Fruit fly (Drosophila melanogaster) whole organism, embryonic: ENCODE results near the gene Srp14.

Experiments used
- Abd-B ChIP-seq: fragments of 200-800 bp; sonication (Bioruptor generic); optimal IDR thresholded peaks from 2 replicates; lab custom pipeline; 2018; ENCODE audit warnings: missing biosample characterization, mild to moderate bottlenecking, missing genetic modification characterization, moderate library complexity
- Bgb ChIP-seq: fragments of 200-800 bp; sonication (Bioruptor generic); IDR thresholded peaks from 2 replicates; pipeline ENCODE4 v1.3.6; 2022; ENCODE audit warnings: missing biosample characterization, missing genetic modification characterization; ENCODE audit not compliant: partially characterized antibody
- CG11247 ChIP-seq: fragments of 200-800 bp; sonication (Bioruptor generic); IDR thresholded peaks from 2 replicates; pipeline ENCODE4 v1.3.6; 2022; ENCODE audit warnings: missing biosample characterization, missing genetic modification characterization
- CG11560 ChIP-seq: fragments of 200-800 bp; sonication (Bioruptor generic); IDR thresholded peaks from 3 replicates; pipeline ENCODE4 v1.3.6; 2022; ENCODE audit warnings: missing biosample characterization, missing genetic modification characterization
- CG11723 ChIP-seq: fragments of 200-800 bp; sonication (Bioruptor generic); optimal IDR thresholded peaks from 2 replicates; lab custom pipeline; 2017; ENCODE audit warnings: missing biosample characterization, mild to moderate bottlenecking, missing genetic modification characterization
- CG12769 ChIP-seq: fragments of 200-800 bp; sonication (Bioruptor generic); optimal IDR thresholded peaks from 2 replicates; lab custom pipeline; 2019; ENCODE audit warnings: missing biosample characterization, mild to moderate bottlenecking, missing genetic modification characterization, moderate library complexity
- CG12942 ChIP-seq: fragments of 200-800 bp; sonication (Bioruptor generic); optimal IDR thresholded peaks from 3 replicates; lab custom pipeline; 2016; ENCODE audit warnings: missing biosample characterization, missing genetic modification characterization
- CG16815 ChIP-seq: fragments of 200-800 bp; sonication (Bioruptor generic); optimal IDR thresholded peaks from 3 replicates; lab custom pipeline; 2017; ENCODE audit warnings: missing biosample characterization, mild to moderate bottlenecking, missing genetic modification characterization
- CG17612 ChIP-seq: fragments of 200-800 bp; sonication (Bioruptor generic); IDR thresholded peaks from 2 replicates; pipeline ENCODE4 v1.3.6; 2022; ENCODE audit warnings: missing biosample characterization, missing genetic modification characterization
- CG17829 ChIP-seq: fragments of 200-800 bp; optimal IDR thresholded peaks from 2 replicates; lab custom pipeline; 2019; ENCODE audit warnings: missing biosample characterization, mild to moderate bottlenecking, missing genetic modification characterization, moderate library complexity
- CG1792 ChIP-seq: fragments of 200-800 bp; sonication (Bioruptor generic); optimal IDR thresholded peaks from 2 replicates; lab custom pipeline; 2016; ENCODE audit warnings: missing biosample characterization, missing genetic modification characterization
- CG18262 ChIP-seq: fragments of 200-800 bp; optimal IDR thresholded peaks from 3 replicates; lab custom pipeline; 2019; ENCODE audit warnings: missing biosample characterization, mild to moderate bottlenecking, missing genetic modification characterization, moderate library complexity
- CG2875 ChIP-seq: fragments of 200-800 bp; sonication (Bioruptor generic); optimal IDR thresholded peaks from 2 replicates; lab custom pipeline; 2017; ENCODE audit warnings: missing biosample characterization, mild to moderate bottlenecking, missing genetic modification characterization, missing genetic modification reagents
- CG30403 ChIP-seq: fragments of 200-800 bp; sonication (Bioruptor generic); optimal IDR thresholded peaks from 3 replicates; lab custom pipeline; 2016; ENCODE audit warnings: missing biosample characterization, missing genetic modification characterization
- CG32532 ChIP-seq: fragments of 200-800 bp; sonication (Bioruptor generic); IDR thresholded peaks from 2 replicates; pipeline ENCODE4 v1.3.6; 2022; ENCODE audit warnings: missing biosample characterization, missing genetic modification characterization
- CG32772 ChIP-seq: fragments of 200-800 bp; sonication (Bioruptor generic); IDR thresholded peaks from 2 replicates; pipeline ENCODE4 v1.3.6; 2022; ENCODE audit warnings: missing biosample characterization, missing genetic modification characterization
- CG4424 ChIP-seq: fragments of 200-800 bp; sonication (Bioruptor generic); optimal IDR thresholded peaks from 3 replicates; lab custom pipeline; 2016; ENCODE audit warnings: missing biosample characterization, missing genetic modification characterization
- CG4854 ChIP-seq: fragments of 200-800 bp; sonication (Bioruptor generic); optimal IDR thresholded peaks from 2 replicates; lab custom pipeline; 2016; ENCODE audit warnings: missing biosample characterization, missing genetic modification characterization, inconsistent platforms
- CG5245 ChIP-seq: fragments of 200-800 bp; sonication (Bioruptor generic); optimal IDR thresholded peaks from 3 replicates; lab custom pipeline; 2016; ENCODE audit warnings: missing biosample characterization, missing genetic modification characterization
- CG6272 ChIP-seq: fragments of 200-800 bp; sonication (Bioruptor generic); IDR thresholded peaks from 2 replicates; pipeline ENCODE4 v1.3.6; 2022; ENCODE audit warnings: missing biosample characterization, missing genetic modification characterization
- CG7928 ChIP-seq: fragments of 200-800 bp; sonication (Bioruptor generic); optimal IDR thresholded peaks from 2 replicates; lab custom pipeline; 2017; ENCODE audit warnings: missing biosample characterization, mild to moderate bottlenecking, missing genetic modification characterization
- CG7987 ChIP-seq: fragments of 200-800 bp; sonication (Bioruptor generic); optimal IDR thresholded peaks from 2 replicates; lab custom pipeline; 2018; ENCODE audit warnings: missing biosample characterization, mild to moderate bottlenecking, missing genetic modification characterization, moderate library complexity
- CG8281 ChIP-seq: fragments of 200-800 bp; sonication (Bioruptor generic); optimal IDR thresholded peaks from 2 replicates; lab custom pipeline; 2018; ENCODE audit warnings: missing biosample characterization, mild to moderate bottlenecking, missing genetic modification characterization, moderate library complexity
- CG8944 ChIP-seq: fragments of 200-800 bp; sonication (Bioruptor generic); optimal IDR thresholded peaks from 3 replicates; lab custom pipeline; 2016; ENCODE audit warnings: missing biosample characterization, missing genetic modification characterization
- CkIIα-i1 ChIP-seq: fragments of 200-800 bp; sonication (Bioruptor generic); IDR thresholded peaks from 2 replicates; pipeline ENCODE4 v1.3.6; 2022; ENCODE audit warnings: missing biosample characterization, missing genetic modification characterization
- Dp ChIP-seq: fragments of 200-800 bp; sonication (Bioruptor generic); optimal IDR thresholded peaks from 2 replicates; lab custom pipeline; 2018; ENCODE audit warnings: missing biosample characterization, mild to moderate bottlenecking, missing genetic modification characterization, moderate library complexity
- Hr3 ChIP-seq: fragments of 200-800 bp; sonication (Bioruptor generic); optimal IDR thresholded peaks from 3 replicates; lab custom pipeline; 2016; ENCODE audit warnings: missing biosample characterization, missing genetic modification characterization
- Lpt ChIP-seq: fragments of >200 bp; optimal IDR thresholded peaks from 2 replicates; lab custom pipeline; 2018; ENCODE audit warnings: missing biosample characterization, missing genetic modification characterization
- Mes4 ChIP-seq: fragments of 200-800 bp; sonication (Bioruptor generic); optimal IDR thresholded peaks from 2 replicates; lab custom pipeline; 2016; ENCODE audit warnings: missing biosample characterization, missing genetic modification characterization
- Nf-YC ChIP-seq: fragments of 200-800 bp; optimal IDR thresholded peaks from 3 replicates; lab custom pipeline; 2019; ENCODE audit warnings: missing biosample characterization, mild to moderate bottlenecking, missing genetic modification characterization, moderate library complexity
- Scr ChIP-seq: fragments of 200-800 bp; sonication (Bioruptor generic); IDR thresholded peaks from 2 replicates; pipeline ENCODE4 v1.3.6; 2022; ENCODE audit warnings: missing biosample characterization, missing genetic modification characterization; ENCODE audit not compliant: partially characterized antibody
- Taf1 ChIP-seq: fragments of 200-800 bp; sonication (Bioruptor generic); IDR thresholded peaks from 2 replicates; pipeline ENCODE4 v1.3.6; 2022; ENCODE audit warnings: missing biosample characterization, missing genetic modification characterization
- croc ChIP-seq: fragments of 200-800 bp; sonication (Bioruptor generic); conservative IDR thresholded peaks from 3 replicates; pipeline ENCODE4 v1.3.6; 2022; ENCODE audit warnings: missing biosample characterization, missing genetic modification characterization
- da ChIP-seq: fragments of 200-800 bp; sonication (Bioruptor generic); optimal IDR thresholded peaks from 2 replicates; lab custom pipeline; 2016; ENCODE audit warnings: missing biosample characterization, missing genetic modification characterization
- dm ChIP-seq: fragments of 200-800 bp; sonication (Bioruptor generic); optimal IDR thresholded peaks from 3 replicates; lab custom pipeline; 2016; ENCODE audit warnings: missing biosample characterization, missing genetic modification characterization
- ems ChIP-seq: fragments of 200-800 bp; sonication (Bioruptor generic); optimal IDR thresholded peaks from 3 replicates; lab custom pipeline; 2016; ENCODE audit warnings: missing biosample characterization, missing genetic modification characterization
- eyg ChIP-seq: fragments of 200-800 bp; sonication (Bioruptor generic); optimal IDR thresholded peaks from 3 replicates; lab custom pipeline; 2016; ENCODE audit warnings: missing biosample characterization, missing genetic modification characterization
- fd96Cb ChIP-seq: fragments of 200-800 bp; sonication (Bioruptor generic); optimal IDR thresholded peaks from 2 replicates; lab custom pipeline; 2018; ENCODE audit warnings: missing biosample characterization, mild to moderate bottlenecking, missing genetic modification characterization, moderate library complexity
- grau ChIP-seq: fragments of 200-800 bp; optimal IDR thresholded peaks from 3 replicates; lab custom pipeline; 2019; ENCODE audit warnings: missing biosample characterization, mild to moderate bottlenecking, missing genetic modification characterization, moderate library complexity
- gt ChIP-seq: fragments of 200-800 bp; sonication (Bioruptor generic); IDR thresholded peaks from 2 replicates; pipeline ENCODE4 v1.3.6; 2022; ENCODE audit warnings: missing biosample characterization, missing genetic modification characterization
- hth ChIP-seq: fragments of >200 bp; optimal IDR thresholded peaks from 2 replicates; lab custom pipeline; 2017; ENCODE audit warnings: inconsistent platforms
- knrl ChIP-seq: fragments of 200-800 bp; sonication (Bioruptor generic); IDR thresholded peaks from 3 replicates; pipeline ENCODE4 v1.3.6; 2022; ENCODE audit warnings: missing biosample characterization, missing genetic modification characterization; ENCODE audit not compliant: partially characterized antibody
- maf-S ChIP-seq: fragments of 200-800 bp; sonication (Bioruptor generic); optimal IDR thresholded peaks from 2 replicates; lab custom pipeline; 2016; ENCODE audit warnings: missing biosample characterization, missing genetic modification characterization
- nmo ChIP-seq: fragments of 200-800 bp; sonication (Bioruptor generic); optimal IDR thresholded peaks from 2 replicates; lab custom pipeline; 2018; ENCODE audit warnings: missing biosample characterization, mild to moderate bottlenecking, missing genetic modification characterization, moderate library complexity
- sens ChIP-seq: fragments of 200-800 bp; sonication (Bioruptor generic); peaks from one replicate; lab custom pipeline; 2016; ENCODE audit warnings: missing biosample characterization, missing genetic modification characterization
- sisA ChIP-seq: fragments of 200-800 bp; sonication (Bioruptor generic); IDR thresholded peaks from 2 replicates; pipeline ENCODE4 v1.3.6; 2022; ENCODE audit warnings: missing biosample characterization, missing genetic modification characterization
- ttk ChIP-seq: fragments of 200-800 bp; sonication (Bioruptor generic); IDR thresholded peaks from 2 replicates; pipeline ENCODE4 v2.1.2; 2022; ENCODE audit warnings: missing biosample characterization, missing genetic modification characterization
- vnd ChIP-seq: fragments of 200-800 bp; sonication (Bioruptor generic); IDR thresholded peaks from 3 replicates; pipeline ENCODE4 v1.3.6; 2022; ENCODE audit warnings: missing biosample characterization, missing genetic modification characterization; ENCODE audit not compliant: partially characterized antibody
- wor ChIP-seq: fragments of 200-800 bp; sonication (Bioruptor generic); IDR thresholded peaks from 2 replicates; pipeline ENCODE4 v1.3.6; 2022; ENCODE audit warnings: missing biosample characterization, missing genetic modification characterization
- zf30C ChIP-seq: fragments of 200-800 bp; sonication (Bioruptor generic); optimal IDR thresholded peaks from 3 replicates; lab custom pipeline; 2018; ENCODE audit warnings: missing biosample characterization, mild to moderate bottlenecking, missing genetic modification characterization

The Srp14 gene

DNA sequence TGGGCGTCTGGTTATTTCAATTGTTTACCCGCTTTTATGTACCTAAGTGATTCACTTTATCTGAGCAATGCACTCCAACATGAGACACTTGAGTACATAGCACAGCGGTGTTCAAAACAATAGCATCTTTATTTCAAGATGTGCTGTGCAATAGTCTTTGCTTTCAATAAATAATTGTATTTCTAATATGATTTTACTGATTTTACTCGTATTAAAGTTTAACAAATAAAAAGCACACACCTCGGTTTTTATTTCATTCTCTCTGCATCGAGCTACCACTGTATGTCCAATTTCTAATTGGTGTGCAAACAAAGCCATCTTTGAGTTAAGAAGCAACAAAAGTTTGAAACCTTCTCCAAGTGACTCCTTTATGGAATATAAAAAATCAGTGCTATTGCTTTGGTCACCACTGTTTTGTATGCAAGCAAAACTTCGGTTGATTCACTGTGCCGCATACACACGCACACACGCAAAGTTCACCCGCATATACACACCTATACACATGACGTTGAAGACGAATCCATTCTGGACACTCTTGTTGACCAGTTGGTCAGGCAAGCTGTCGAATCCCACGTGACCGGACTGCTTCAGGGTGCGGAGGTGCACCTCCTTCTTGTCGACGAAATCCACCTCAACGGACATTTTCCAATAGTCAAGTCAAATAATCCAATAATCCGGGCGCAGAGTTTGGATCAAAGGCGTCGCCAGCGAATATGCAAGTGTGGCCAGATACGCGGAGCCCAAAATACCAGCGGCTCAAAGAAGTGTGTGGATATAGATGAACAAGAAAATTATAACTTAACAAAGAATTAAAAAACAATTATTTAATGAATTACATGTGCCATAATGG, 7.9 kb downstream of the Srp14 start, which contains the start of gene Septin2 (continued):
- TF ChIP-seq croc (GFP tag; lab: Robert Waterston, UW) (peak; percentile 57; the same call in 1 of the 3 replicates), Scr (no peak), vnd (no peak), CG7987 (GFP tag; lab: Kevin White, UChicago) (no peak), eyg (GFP tag; lab: Kevin White, UChicago) (no peak), CG32532 (GFP tag; lab: Robert Waterston, UW) (peak; percentile 28; the same call in 1 of the 2 replicates), da (no peak), CG17829 (tag; lab: Kevin White, UChicago) (peak; percentile 82), zf30C (GFP tag; lab: Kevin White, UChicago) (no peak), CG4424 (GFP tag; lab: Kevin White, UChicago) (peak; percentile 83), wor (GFP tag; lab: Robert Waterston, UW) (peak; percentile 61), CG30403 (peak; percentile 81), ttk (GFP tag; lab: Robert Waterston, UW) (peak; percentile 67; the same call in 1 of the 2 replicates), CG4854 (peak; percentile 65), Bgb (GFP tag; lab: Robert Waterston, UW) (no peak), sens (peak; percentile 96), CG32772 (GFP tag; lab: Robert Waterston, UW) (peak; percentile 68), dm (GFP tag; lab: Kevin White, UChicago) (no peak), hth (lab: Kevin White, UChicago) (no peak), CG6272 (GFP tag; lab: Robert Waterston, UW) (peak; percentile 51; the same call in 1 of the 2 replicates), sisA (GFP tag; lab: Robert Waterston, UW) (peak; percentile 75), Taf1 (GFP tag; lab: Robert Waterston, UW) (no peak), Nf-YC (tag; lab: Kevin White, UChicago) (peak; percentile 35), CG2875 (peak; percentile 79), Abd-B (GFP tag; lab: Kevin White, UChicago) (no peak), CG17612 (GFP tag; lab: Robert Waterston, UW) (no peak), ems (peak; percentile 49), CG5245 (GFP tag; lab: Kevin White, UChicago) (peak; percentile 42), CG7928 (GFP tag; lab: Kevin White, UChicago) (no peak), Lpt (GFP tag; lab: Kevin White, UChicago) (no peak), gt (GFP tag; lab: Robert Waterston, UW) (no peak), CG11560 (tag; lab: Robert Waterston, UW) (0 out of 3 replicates have a peak, but pooled peaks have one; percentile 14), CG12942 (GFP tag; lab: Kevin White, UChicago) (peak; percentile 75), CG1792 (GFP tag; lab: Kevin White, UChicago) (peak; percentile 61), CG8944 (GFP tag; lab: Kevin White, UChicago) (no peak), CkIIα-i1 (GFP tag; lab: Robert Waterston, UW) (0 out of 2 replicates have a peak, but pooled peaks have one; percentile 11), CG12769 (no peak), fd96Cb (tag; lab: Kevin White, UChicago) (peak; percentile 85), maf-S (GFP tag; lab: Kevin White, UChicago) (peak; percentile 23), CG11723 (GFP tag; lab: Kevin White, UChicago) (peak; percentile 75), Dp (GFP tag; lab: Kevin White, UChicago) (peak; percentile 25), nmo (peak; percentile 87), Mes4 (peak; percentile 65), Hr3 (peak; percentile 74), knrl (no peak), CG11247 (GFP tag; lab: Robert Waterston, UW) (no peak), grau (peak; percentile 83), CG18262 (peak; percentile 91), CG16815 (GFP tag; lab: Kevin White, UChicago) (peak; percentile 55), CG8281 (tag; lab: Kevin White, UChicago) (peak; percentile 53)
